Fruit fly (Drosophila melanogaster) S2 (cell line): ENCODE results near the gene Jhbp13.

Source experiments
- CG8478 ChIP-seq: fragments of >200 bp; optimal IDR thresholded peaks from 2 replicates; lab custom pipeline; 2018
- CTCF ChIP-seq, 2 experiments: fragments of >200 bp; optimal IDR thresholded peaks; 2 replicates each; lab custom pipeline; 2018

DNA sequence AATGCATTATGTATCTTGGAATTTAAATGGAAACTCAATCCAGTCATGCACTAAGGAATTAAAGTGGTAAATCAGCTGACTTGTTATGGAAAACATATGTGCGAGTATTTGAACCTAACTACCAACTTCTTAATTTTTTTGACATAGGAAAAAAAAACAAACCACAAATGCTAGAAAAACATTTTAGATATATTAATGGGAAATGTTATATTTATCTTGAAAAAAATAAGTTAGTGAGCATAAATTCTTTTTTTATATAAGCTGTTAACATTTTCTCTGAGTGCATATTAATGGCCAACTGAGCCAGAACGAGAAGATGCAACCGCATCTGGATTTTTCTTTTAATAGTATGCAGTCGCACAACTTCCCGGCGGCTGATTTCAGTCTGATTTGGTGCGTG, 11.4 kb downstream of the Jhbp13 start:
- TF ChIP-seq CTCF (optimal IDR thresholded peaks at IDR 0.05; lab: Kevin White, UChicago) (no peak), CG8478 (lab: Kevin White, UChicago) (no peak)
